Fruit fly (Drosophila melanogaster) whole organism, embryonic: ENCODE measurements around the gene Sgsf.
A peak's percentile ranks its signal among the peaks of the same experiment; 100 is the strongest.

Experiments
- Asciz ChIP-seq: fragments of 200-800 bp; sonication (Bioruptor generic); optimal IDR thresholded peaks from 2 replicates; lab custom pipeline; 2017; ENCODE audit warnings: missing biosample characterization, mild to moderate bottlenecking, missing genetic modification characterization, missing genetic modification reagents
- Atf-2 ChIP-seq: fragments of 200-800 bp; sonication (Bioruptor generic); optimal IDR thresholded peaks from 2 replicates; lab custom pipeline; 2016; ENCODE audit warnings: missing biosample characterization, missing genetic modification characterization
- Awh ChIP-seq: fragments of 200-800 bp; sonication (Bioruptor generic); IDR thresholded peaks from 2 replicates; pipeline ENCODE4, ENCODE4 v1.3.6; 2022; ENCODE audit warnings: missing biosample characterization, missing genetic modification characterization
- B-H1 ChIP-seq: fragments of 200-800 bp; sonication (Bioruptor generic); IDR thresholded peaks from 3 replicates; pipeline ENCODE4 v1.3.6; 2022; ENCODE audit warnings: missing biosample characterization, missing genetic modification characterization
- CG12769 ChIP-seq: fragments of 200-800 bp; sonication (Bioruptor generic); optimal IDR thresholded peaks from 2 replicates; lab custom pipeline; 2019; ENCODE audit warnings: missing biosample characterization, mild to moderate bottlenecking, missing genetic modification characterization, moderate library complexity
- CG13624 ChIP-seq: fragments of 200-800 bp; sonication (Bioruptor generic); optimal IDR thresholded peaks from 2 replicates; lab custom pipeline; 2016; ENCODE audit warnings: missing biosample characterization, missing genetic modification characterization
- CG14667 ChIP-seq: fragments of 200-800 bp; sonication (Bioruptor generic); IDR thresholded peaks from 2 replicates; pipeline ENCODE4 v1.3.6; 2022; ENCODE audit warnings: missing biosample characterization, missing genetic modification characterization
- CG14965 ChIP-seq: fragments of 200-800 bp; sonication (Bioruptor generic); optimal IDR thresholded peaks from 2 replicates; lab custom pipeline; 2016; ENCODE audit warnings: missing biosample characterization, missing genetic modification characterization, borderline replicate concordance
- CG16863 ChIP-seq: fragments of 200-800 bp; sonication (Bioruptor generic); optimal IDR thresholded peaks from 3 replicates; lab custom pipeline; 2016; ENCODE audit warnings: missing biosample characterization, missing genetic modification characterization
- CG17612 ChIP-seq: fragments of 200-800 bp; sonication (Bioruptor generic); IDR thresholded peaks from 2 replicates; pipeline ENCODE4 v1.3.6; 2022; ENCODE audit warnings: missing biosample characterization, missing genetic modification characterization
- CG1832 ChIP-seq: fragments of 200-800 bp; sonication (Bioruptor generic); optimal IDR thresholded peaks from 2 replicates; lab custom pipeline; 2017; ENCODE audit warnings: missing biosample characterization, mild to moderate bottlenecking, missing genetic modification characterization, inconsistent platforms
- CG18619 ChIP-seq: fragments of 200-800 bp; sonication (Bioruptor generic); optimal IDR thresholded peaks from 3 replicates; lab custom pipeline; 2017; ENCODE audit warnings: missing biosample characterization, mild to moderate bottlenecking, missing genetic modification characterization
- CG30403 ChIP-seq: fragments of 200-800 bp; sonication (Bioruptor generic); optimal IDR thresholded peaks from 3 replicates; lab custom pipeline; 2016; ENCODE audit warnings: missing biosample characterization, missing genetic modification characterization
- CG31441 ChIP-seq: fragments of 200-800 bp; sonication (Bioruptor generic); IDR thresholded peaks from 2 replicates; pipeline ENCODE4 v1.3.6; 2022; ENCODE audit warnings: missing biosample characterization, missing genetic modification characterization
- CG32767 ChIP-seq: fragments of 200-800 bp; sonication (Bioruptor generic); IDR thresholded peaks from 2 replicates; pipeline ENCODE4 v1.3.6; 2022; ENCODE audit warnings: missing biosample characterization, missing genetic modification characterization
- CG32772 ChIP-seq: fragments of 200-800 bp; sonication (Bioruptor generic); IDR thresholded peaks from 2 replicates; pipeline ENCODE4 v1.3.6; 2022; ENCODE audit warnings: missing biosample characterization, missing genetic modification characterization
- CG33213 ChIP-seq: fragments of 200-800 bp; sonication (Bioruptor generic); optimal IDR thresholded peaks from 3 replicates; lab custom pipeline; 2016; ENCODE audit warnings: missing biosample characterization, missing genetic modification characterization
- CG3847 ChIP-seq: fragments of 200-800 bp; sonication (Bioruptor generic); IDR thresholded peaks from 2 replicates; pipeline ENCODE4 v1.3.6; 2022; ENCODE audit warnings: missing biosample characterization, missing genetic modification characterization
- CG4360 ChIP-seq: fragments of 200-800 bp; sonication (Bioruptor generic); IDR thresholded peaks from 2 replicates; pipeline ENCODE4 v1.3.6; 2022; ENCODE audit warnings: missing biosample characterization, missing genetic modification characterization
- CG6254 ChIP-seq: fragments of 200-800 bp; sonication (Bioruptor generic); optimal IDR thresholded peaks from 3 replicates; lab custom pipeline; 2017; ENCODE audit warnings: mild to moderate bottlenecking, missing biosample characterization, missing genetic modification reagents, missing genetic modification characterization
- CG7839 ChIP-seq: fragments of 200-800 bp; sonication (Bioruptor generic); optimal IDR thresholded peaks from 3 replicates; lab custom pipeline; 2018; ENCODE audit warnings: missing biosample characterization, mild to moderate bottlenecking, missing genetic modification characterization, moderate library complexity
- CG9215 ChIP-seq: fragments of 200-800 bp; sonication (Bioruptor generic); IDR thresholded peaks from 2 replicates; pipeline ENCODE4 v1.3.6; 2022; ENCODE audit warnings: missing biosample characterization, missing genetic modification characterization
- CG9797 ChIP-seq: fragments of 200-800 bp; sonication (Bioruptor generic); optimal IDR thresholded peaks from 3 replicates; lab custom pipeline; 2018; ENCODE audit warnings: missing biosample characterization, mild to moderate bottlenecking, missing genetic modification characterization
- D ChIP-seq, 2 experiments: fragments of 200-800 bp in 1 of 2; fragments of >200 bp in 1 of 2; sonication (Bioruptor generic) in 1 of 2; optimal IDR thresholded peaks; 2 replicates in 1 of 2; 3 replicates in 1 of 2; lab custom pipeline; 2017; ENCODE audit warnings: mild to moderate bottlenecking in 1 of 2, missing biosample characterization in 1 of 2, missing genetic modification characterization in 1 of 2, missing genetic modification reagents in 1 of 2
- Doc3 ChIP-seq: fragments of 200-800 bp; sonication (Bioruptor generic); IDR thresholded peaks from 3 replicates; pipeline ENCODE4 v1.3.6; 2022; ENCODE audit warnings: missing biosample characterization, missing genetic modification characterization; ENCODE audit not compliant: partially characterized antibody
- Drgx ChIP-seq: fragments of 200-800 bp; sonication (Bioruptor generic); IDR thresholded peaks from 2 replicates; pipeline ENCODE4 v1.3.6; 2022; ENCODE audit warnings: missing biosample characterization, missing genetic modification characterization
- Fer2 ChIP-seq: fragments of 200-800 bp; sonication (Bioruptor generic); optimal IDR thresholded peaks from 2 replicates; lab custom pipeline; 2018; ENCODE audit warnings: missing biosample characterization, mild to moderate bottlenecking, missing genetic modification characterization, moderate library complexity
- Gug ChIP-seq: fragments of 200-800 bp; sonication (Bioruptor generic); IDR thresholded peaks from 4 replicates; pipeline ENCODE4 v1.3.6; 2022; ENCODE audit warnings: missing biosample characterization, missing genetic modification characterization
- Nf-YC ChIP-seq: fragments of 200-800 bp; optimal IDR thresholded peaks from 3 replicates; lab custom pipeline; 2019; ENCODE audit warnings: missing biosample characterization, mild to moderate bottlenecking, missing genetic modification characterization, moderate library complexity
- Oli ChIP-seq: fragments of 200-800 bp; sonication (Bioruptor generic); optimal IDR thresholded peaks from 2 replicates; lab custom pipeline; 2018; ENCODE audit warnings: missing biosample characterization, mild to moderate bottlenecking, missing genetic modification characterization, moderate library complexity
- bab2 ChIP-seq: fragments of 200-800 bp; sonication (Bioruptor generic); optimal IDR thresholded peaks from 2 replicates; lab custom pipeline; 2016; ENCODE audit warnings: missing biosample characterization, missing genetic modification characterization
- bbx ChIP-seq: fragments of 200-800 bp; sonication (Bioruptor generic); IDR thresholded peaks from 2 replicates; pipeline ENCODE4 v1.3.6; 2022; ENCODE audit warnings: missing biosample characterization, missing genetic modification characterization; ENCODE audit not compliant: partially characterized antibody
- bcd ChIP-seq: fragments of 200-800 bp; sonication (Bioruptor generic); optimal IDR thresholded peaks from 2 replicates; lab custom pipeline; 2017; ENCODE audit warnings: missing biosample characterization, mild to moderate bottlenecking, missing genetic modification characterization
- dimm ChIP-seq: fragments of 200-800 bp; sonication (Bioruptor generic); IDR thresholded peaks from 2 replicates; pipeline ENCODE4 v1.3.6; 2022; ENCODE audit warnings: missing biosample characterization, missing genetic modification characterization
- dm ChIP-seq: fragments of 200-800 bp; sonication (Bioruptor generic); optimal IDR thresholded peaks from 3 replicates; lab custom pipeline; 2016; ENCODE audit warnings: missing biosample characterization, missing genetic modification characterization
- emc ChIP-seq: fragments of 200-800 bp; sonication (Bioruptor generic); optimal IDR thresholded peaks from 2 replicates; lab custom pipeline; 2016; ENCODE audit warnings: missing biosample characterization, missing genetic modification characterization
- en ChIP-seq: fragments of 200-800 bp; sonication (Bioruptor generic); optimal IDR thresholded peaks from 2 replicates; lab custom pipeline; 2016; ENCODE audit warnings: missing biosample characterization, missing genetic modification characterization
- gro ChIP-seq: fragments of 200-800 bp; sonication (Bioruptor generic); optimal IDR thresholded peaks from 2 replicates; lab custom pipeline; 2016; ENCODE audit warnings: missing biosample characterization, missing genetic modification characterization
- gsb ChIP-seq: fragments of 200-800 bp; sonication (Bioruptor generic); IDR thresholded peaks from 2 replicates; pipeline ENCODE4 v1.3.6; 2022; ENCODE audit warnings: missing biosample characterization, missing genetic modification characterization
- ham ChIP-seq: fragments of 200-800 bp; sonication (Bioruptor generic); IDR thresholded peaks from 2 replicates; pipeline ENCODE4 v1.3.6; 2022; ENCODE audit warnings: missing biosample characterization, missing genetic modification characterization
- hth ChIP-seq: fragments of >200 bp; optimal IDR thresholded peaks from 2 replicates; lab custom pipeline; 2017; ENCODE audit warnings: inconsistent platforms
- ind ChIP-seq: fragments of 200-800 bp; sonication (Bioruptor generic); optimal IDR thresholded peaks from 3 replicates; lab custom pipeline; 2016; ENCODE audit warnings: missing biosample characterization, missing genetic modification characterization
- pb ChIP-seq: fragments of 200-800 bp; sonication (Bioruptor generic); optimal IDR thresholded peaks from 3 replicates; lab custom pipeline; 2016; ENCODE audit warnings: missing biosample characterization, missing genetic modification characterization
- pnt ChIP-seq: fragments of 200-800 bp; sonication (Bioruptor generic); optimal IDR thresholded peaks from 3 replicates; lab custom pipeline; 2016; ENCODE audit warnings: missing biosample characterization, missing genetic modification characterization
- sd ChIP-seq: fragments of 200-800 bp; sonication (Bioruptor generic); optimal IDR thresholded peaks from 3 replicates; lab custom pipeline; 2018; ENCODE audit warnings: missing biosample characterization, mild to moderate bottlenecking, missing genetic modification characterization, moderate library complexity
- slbo ChIP-seq: fragments of 200-800 bp; sonication (Bioruptor generic); IDR thresholded peaks from 2 replicates; pipeline ENCODE4 v1.3.6; 2022; ENCODE audit warnings: missing biosample characterization, missing genetic modification characterization
- slou ChIP-seq: fragments of 200-800 bp; sonication (Bioruptor generic); optimal IDR thresholded peaks from 3 replicates; lab custom pipeline; 2016; ENCODE audit warnings: missing biosample characterization, missing genetic modification characterization
- ssp ChIP-seq: fragments of 200-800 bp; sonication (Bioruptor generic); IDR thresholded peaks from 2 replicates; pipeline ENCODE4 v1.3.6; 2022; ENCODE audit warnings: missing biosample characterization, missing genetic modification characterization
- tll ChIP-seq, 2 experiments: fragments of 200-800 bp in 1 of 2; fragments of >200 bp in 1 of 2; sonication (Bioruptor generic) in 1 of 2; optimal IDR thresholded peaks; 2 replicates each; lab custom pipeline; 2017 to 2019; ENCODE audit warnings: missing biosample characterization in 2 of 2, missing genetic modification characterization in 2 of 2, mild to moderate bottlenecking in 1 of 2, moderate library complexity in 1 of 2
- trem ChIP-seq: fragments of 200-800 bp; optimal IDR thresholded peaks from 3 replicates; lab custom pipeline; 2019; ENCODE audit warnings: missing biosample characterization, mild to moderate bottlenecking, missing genetic modification characterization, moderate library complexity
- trh ChIP-seq: fragments of 200-800 bp; sonication (Bioruptor generic); optimal IDR thresholded peaks from 2 replicates; lab custom pipeline; 2016; ENCODE audit warnings: missing biosample characterization, missing genetic modification characterization
- unpg ChIP-seq: fragments of 200-800 bp; sonication (Bioruptor generic); optimal IDR thresholded peaks from 3 replicates; lab custom pipeline; 2018; ENCODE audit warnings: missing biosample characterization, mild to moderate bottlenecking, missing genetic modification characterization, moderate library complexity

Gene Sgsf

dm6 chr3R:12350497-12350896, 9.0 kb downstream of the Sgsf start, which contains the start of gene CG10038 (continued):
- no peak for TF ChIP-seq D (optimal IDR thresholded peaks at IDR 0.05; lab: Kevin White, UChicago)
- TF ChIP-seq D (GFP tag; optimal IDR thresholded peaks at IDR 0.05; lab: Kevin White, UChicago) = no peak
- TF ChIP-seq CG18619 (GFP tag; lab: Kevin White, UChicago) = no peak
- TF ChIP-seq Gug (GFP tag; lab: Robert Waterston, UW) = peak; percentile 62; the same call in 2 of the 4 replicates
- TF ChIP-seq CG1832 = no peak
- no peak for TF ChIP-seq Awh (GFP tag; lab: Robert Waterston, UW)
- no peak for TF ChIP-seq dm
- TF ChIP-seq Asciz (GFP tag; lab: Kevin White, UChicago) = no peak
- peak; percentile 30 for TF ChIP-seq ind
- no peak for TF ChIP-seq Atf-2
- 0 out of 2 replicates have a peak, but pooled peaks have one; percentile 26 for TF ChIP-seq CG4360 (GFP tag; lab: Robert Waterston, UW)
- peak; percentile 55 for TF ChIP-seq CG3847 (GFP tag; lab: Robert Waterston, UW)
- TF ChIP-seq slbo = peak; percentile 67; the same call in 1 of the 2 replicates
- no peak for TF ChIP-seq CG32767 (GFP tag; lab: Robert Waterston, UW)
- TF ChIP-seq CG33213 (GFP tag; lab: Kevin White, UChicago) = peak; percentile 67
- TF ChIP-seq slou (GFP tag; lab: Kevin White, UChicago) = no peak
- TF ChIP-seq Oli = no peak
- TF ChIP-seq dimm (GFP tag; lab: Robert Waterston, UW) = no peak
- no peak for TF ChIP-seq CG14965 (GFP tag; lab: Kevin White, UChicago)
- no peak for TF ChIP-seq en (GFP tag; lab: Kevin White, UChicago)
- TF ChIP-seq CG7839 (tag; lab: Kevin White, UChicago) = peak; percentile 32
- peak; percentile 41 for TF ChIP-seq bcd (GFP tag; lab: Kevin White, UChicago)
- TF ChIP-seq CG14667 = no peak
- TF ChIP-seq bab2 (GFP tag; lab: Kevin White, UChicago) = no peak
- TF ChIP-seq ham (GFP tag; lab: Robert Waterston, UW) = no peak
- peak; percentile 36 for TF ChIP-seq CG13624 (GFP tag; lab: Kevin White, UChicago)
- TF ChIP-seq Fer2 (tag; lab: Kevin White, UChicago) = no peak
- peak; percentile 95 for TF ChIP-seq bbx (GFP tag; lab: Robert Waterston, UW)
- no peak for TF ChIP-seq CG32772 (GFP tag; lab: Robert Waterston, UW)
- no peak for TF ChIP-seq CG9215 (GFP tag; lab: Robert Waterston, UW)
- TF ChIP-seq CG12769 = no peak
- peak; percentile 84 for TF ChIP-seq ssp (GFP tag; lab: Robert Waterston, UW)
- TF ChIP-seq pb (GFP tag; lab: Kevin White, UChicago) = no peak
- TF ChIP-seq Drgx (GFP tag; lab: Robert Waterston, UW) = no peak
- TF ChIP-seq gro = no peak
- peak; percentile 43; the same call in 1 of the 2 replicates for TF ChIP-seq CG31441
- TF ChIP-seq trem (tag; lab: Kevin White, UChicago) = peak; percentile 55
- TF ChIP-seq Nf-YC (tag; lab: Kevin White, UChicago) = peak; percentile 38
- no peak for TF ChIP-seq pnt (GFP tag; lab: Kevin White, UChicago)
- no peak for TF ChIP-seq CG16863 (GFP tag; lab: Kevin White, UChicago)
- TF ChIP-seq tll (GFP tag; optimal IDR thresholded peaks at IDR 0.05; lab: Kevin White, UChicago) = no peak
- no peak for TF ChIP-seq hth (lab: Kevin White, UChicago)
- no peak for TF ChIP-seq CG17612 (GFP tag; lab: Robert Waterston, UW)
- TF ChIP-seq trh (GFP tag; lab: Kevin White, UChicago) = no peak
- TF ChIP-seq gsb (GFP tag; lab: Robert Waterston, UW) = no peak
- TF ChIP-seq Doc3 (GFP tag; lab: Robert Waterston, UW) = peak; percentile 91
- TF ChIP-seq CG30403 (GFP tag; lab: Kevin White, UChicago) = peak; percentile 63
- peak; percentile 55 for TF ChIP-seq CG9797 (GFP tag; lab: Kevin White, UChicago)
- TF ChIP-seq B-H1 (GFP tag; lab: Robert Waterston, UW) = no peak
- TF ChIP-seq sd (tag; lab: Kevin White, UChicago) = no peak
- TF ChIP-seq unpg = peak; percentile 15
- no peak for TF ChIP-seq CG6254 (GFP tag; lab: Kevin White, UChicago)
- TF ChIP-seq emc (GFP tag; lab: Kevin White, UChicago) = no peak
